Fruit fly (Drosophila melanogaster): ENCODE data around the gene tal-AA.

The tal-AA gene

DNA sequence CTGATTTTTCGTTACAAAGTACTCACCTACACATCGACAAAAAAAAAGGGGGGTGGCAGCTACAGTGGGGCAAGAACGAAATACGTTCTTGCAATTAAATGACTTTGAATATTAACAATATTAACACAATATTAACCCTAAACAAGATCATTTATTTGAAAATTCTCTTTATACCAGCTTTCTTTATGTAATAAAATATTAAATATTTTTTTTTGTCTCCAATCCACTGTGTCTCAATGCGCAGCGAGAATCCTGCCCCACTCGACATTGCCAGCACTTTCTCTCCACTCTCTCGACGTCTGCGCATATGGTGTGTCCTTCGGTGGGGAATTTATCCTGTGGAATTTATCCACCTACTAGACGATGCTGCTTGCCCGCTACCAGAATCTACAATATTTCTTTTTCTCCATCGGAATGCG lies 12.5 kb upstream of the tal-AA start (continued):
- TF ChIP-seq Gug (GFP tag; IDR thresholded peaks at IDR 0.05) (peak; percentile 86), sug (tag; optimal IDR thresholded peaks at IDR 0.05) (peak; percentile 62), CG4854 (GFP tag; optimal IDR thresholded peaks at IDR 0.05) (peak; percentile 66), Rfx (GFP tag; IDR thresholded peaks at IDR 0.05) (peak; percentile 92), Eip74EF (GFP tag; optimal IDR thresholded peaks at IDR 0.05) (peak in 1 of 2 experiments; percentile 84), CG13287 (GFP tag; IDR thresholded peaks at IDR 0.05; ENCODE audit: partially characterized antibody) (peak; percentile 34; the same call in 1 of the 2 replicates), CG8924 (tag; optimal IDR thresholded peaks at IDR 0.05) (peak; percentile 76), maf-S (GFP tag; optimal IDR thresholded peaks at IDR 0.05) (peak; percentile 34), exex (tag; optimal IDR thresholded peaks at IDR 0.05) (peak; percentile 71), Spps (tag; optimal IDR thresholded peaks at IDR 0.05) (peak; percentile 75), dm (GFP tag; optimal IDR thresholded peaks at IDR 0.05) (no peak), odd (GFP tag; optimal IDR thresholded peaks at IDR 0.05) (peak; percentile 88), CG12942 (GFP tag; optimal IDR thresholded peaks at IDR 0.05) (peak; percentile 74), CG34422 (GFP tag; IDR thresholded peaks at IDR 0.05) (peak; percentile 95), emc (GFP tag; optimal IDR thresholded peaks at IDR 0.05) (no peak), CG7556 (GFP tag; optimal IDR thresholded peaks at IDR 0.05) (peak; percentile 95), pan (optimal IDR thresholded peaks at IDR 0.05) (no peak), pan (GFP tag; optimal IDR thresholded peaks at IDR 0.05 in 1 of 2, IDR thresholded peaks at IDR 0.05 in 1 of 2) (peak in 1 of 2 experiments; percentile 96), ken (GFP tag; IDR thresholded peaks at IDR 0.05) (peak; percentile 92), schlank (tag; optimal IDR thresholded peaks at IDR 0.05) (peak; percentile 72), CG7839 (tag; optimal IDR thresholded peaks at IDR 0.05) (peak; percentile 92), ara (GFP tag; IDR thresholded peaks at IDR 0.05) (peak; percentile 89), CG31388 (GFP tag; optimal IDR thresholded peaks at IDR 0.05) (peak; percentile 73), mirr (GFP tag; optimal IDR thresholded peaks at IDR 0.05) (no peak), CG16813 (GFP tag; IDR thresholded peaks at IDR 0.05; ENCODE audit: partially characterized antibody) (no peak; the same call in 2 of the 3 replicates), peb (GFP tag; IDR thresholded peaks at IDR 0.05) (peak; percentile 85), CG34376 (GFP tag; optimal IDR thresholded peaks at IDR 0.05) (peak; percentile 94), CG9797 (GFP tag; optimal IDR thresholded peaks at IDR 0.05) (no peak), CG6654 (GFP tag; optimal IDR thresholded peaks at IDR 0.05) (peak; percentile 67), BEAF-32 (GFP tag; optimal IDR thresholded peaks at IDR 0.05) (no peak), CG10209 (GFP tag; optimal IDR thresholded peaks at IDR 0.05) (peak; percentile 91), CG1024 (GFP tag; IDR thresholded peaks at IDR 0.05) (peak; percentile 78), al (GFP tag; IDR thresholded peaks at IDR 0.05) (peak; percentile 88), ewg (GFP tag; optimal IDR thresholded peaks at IDR 0.05) (peak; percentile 95), grn (GFP tag; optimal IDR thresholded peaks at IDR 0.05) (peak; percentile 34), YL-1 (GFP tag; optimal IDR thresholded peaks at IDR 0.05) (peak; percentile 64), zf30C (GFP tag; optimal IDR thresholded peaks at IDR 0.05) (no peak), Atf6 (GFP tag; IDR thresholded peaks at IDR 0.05) (peak; percentile 96), CG7963 (GFP tag; IDR thresholded peaks at IDR 0.05; ENCODE audit: partially characterized antibody) (peak; percentile 42; the same call in 1 of the 3 replicates), CG3995 (GFP tag; optimal IDR thresholded peaks at IDR 0.05) (peak; percentile 16), NFAT (GFP tag; IDR thresholded peaks at IDR 0.05) (peak; percentile 74), phol (tag; optimal IDR thresholded peaks at IDR 0.05) (peak; percentile 87), Hand (GFP tag; optimal IDR thresholded peaks at IDR 0.05) (peak; percentile 98), CG10979 (tag; optimal IDR thresholded peaks at IDR 0.05) (peak; percentile 90), sens-2 (GFP tag; IDR thresholded peaks at IDR 0.05) (peak; percentile 83), ase (GFP tag; IDR thresholded peaks at IDR 0.05) (peak; percentile 90), CG2678 (tag; optimal IDR thresholded peaks at IDR 0.05) (peak; percentile 92), C15 (GFP tag; IDR thresholded peaks at IDR 0.05) (peak; percentile 78; the same call in 2 of the 3 replicates), gsb-n (tag; optimal IDR thresholded peaks at IDR 0.05) (peak; percentile 85), CG10543 (GFP tag; optimal IDR thresholded peaks at IDR 0.05) (peak; percentile 95)
